Worm (Caenorhabditis elegans) whole organism, early embryonic: Measurements from ENCODE around the gene ZC204.13.

Experiments used
- B0310.2 ChIP-seq: sonication (generic microtip); optimal IDR thresholded peaks from 2 replicates; lab custom pipeline; 2016; ENCODE audit warnings: mild to moderate bottlenecking, missing genetic modification characterization, missing compliant biosample characterization
- F13C5.2 ChIP-seq: sonication (generic microtip); optimal IDR thresholded peaks from 2 replicates; lab custom pipeline; 2017; ENCODE audit warnings: mild to moderate bottlenecking, missing genetic modification characterization, inconsistent platforms, missing compliant biosample characterization
- aly-1 ChIP-seq: sonication (generic microtip); optimal IDR thresholded peaks from 2 replicates; lab custom pipeline; 2016; ENCODE audit warnings: missing genetic modification characterization, missing compliant biosample characterization
- ama-1 ChIP-seq: fragments of 150-350 bp; optimal IDR thresholded peaks from 2 replicates; lab custom pipeline; 2014
- ceh-13 ChIP-seq: fragments of 200-800 bp; sonication (Bioruptor generic); optimal IDR thresholded peaks from 2 replicates; lab custom pipeline; 2018; ENCODE audit warnings: mild to moderate bottlenecking, missing genetic modification characterization, missing compliant biosample characterization
- ceh-36 ChIP-seq: sonication (generic microtip); optimal IDR thresholded peaks from 2 replicates; lab custom pipeline; 2016; ENCODE audit warnings: missing genetic modification characterization, inconsistent platforms, missing compliant biosample characterization
- ets-7 ChIP-seq: sonication (generic microtip); optimal IDR thresholded peaks from 2 replicates; lab custom pipeline; 2016; ENCODE audit warnings: missing genotype, missing genetic modification characterization, missing compliant biosample characterization
- flt-1 ChIP-seq: fragments of 200-800 bp; sonication (Bioruptor generic); IDR thresholded peaks from 2 replicates; pipeline ENCODE4 v1.3.6; 2022; ENCODE audit warnings: missing genetic modification characterization, missing compliant biosample characterization
- hmbx-1 ChIP-seq: sonication (generic microtip); optimal IDR thresholded peaks from 2 replicates; lab custom pipeline; 2016; ENCODE audit warnings: mild to moderate bottlenecking, missing genetic modification characterization, missing compliant biosample characterization
- hmg-4 ChIP-seq: fragments of 200-800 bp; sonication (Bioruptor generic); optimal IDR thresholded peaks from 2 replicates; lab custom pipeline; 2018; ENCODE audit warnings: mild to moderate bottlenecking, missing genetic modification characterization, missing compliant biosample characterization
- hnd-1 ChIP-seq: sonication (generic microtip); optimal IDR thresholded peaks from 2 replicates; lab custom pipeline; 2016; ENCODE audit warnings: missing genetic modification characterization, missing compliant biosample characterization
- pes-1 ChIP-seq: fragments of 200-800 bp; sonication (Bioruptor generic); IDR thresholded peaks from 2 replicates; pipeline ENCODE4 v1.3.6; 2022; ENCODE audit warnings: missing genetic modification reagents, missing genetic modification characterization, missing compliant biosample characterization
- scrt-1 ChIP-seq: fragments of 200-800 bp; sonication (Bioruptor generic); IDR thresholded peaks from 2 replicates; pipeline ENCODE4 v1.3.6; 2022; ENCODE audit warnings: missing genetic modification characterization, missing compliant biosample characterization
- sea-1 ChIP-seq: fragments of 200-800 bp; sonication (Bioruptor generic); conservative IDR thresholded peaks from 2 replicates; pipeline ENCODE4 v1.3.6; 2022; ENCODE audit warnings: missing genetic modification characterization, missing compliant biosample characterization
- tbx-11 ChIP-seq: fragments of 200-800 bp; sonication (Bioruptor generic); IDR thresholded peaks from 2 replicates; pipeline ENCODE4 v1.3.6; 2022; ENCODE audit warnings: missing genetic modification characterization, missing compliant biosample characterization
- tbx-37 ChIP-seq: fragments of 200-800 bp; sonication (Bioruptor generic); conservative IDR thresholded peaks from 2 replicates; pipeline ENCODE4 v1.3.6; 2022; ENCODE audit warnings: missing genetic modification reagents, missing genetic modification characterization, missing compliant biosample characterization
- tra-4 ChIP-seq: sonication (generic microtip); optimal IDR thresholded peaks from 2 replicates; lab custom pipeline; 2017; ENCODE audit warnings: missing genetic modification characterization, missing compliant biosample characterization

The ZC204.13 gene

ce11 chrII:1688813-1689212 is 28.0 kb upstream of the ZC204.13 start, which contains the start of the genes fbxb-18 and fbxb-19:
Gene fbxb-18 (minus strand): TSS chrII:1688913.
Gene fbxb-19 (minus strand): TSS chrII:1689181.
- TF ChIP-seq sea-1, result no peak
- no peak for TF ChIP-seq ets-7
- no peak for TF ChIP-seq scrt-1
- TF ChIP-seq pes-1, result no peak
- no peak for TF ChIP-seq hnd-1 (tag; lab: Kevin White, UChicago)
- no peak for TF ChIP-seq ceh-13 (GFP tag; lab: Kevin White, UChicago)
- no peak for TF ChIP-seq F13C5.2
- TF ChIP-seq tbx-11, result no peak
- no peak for TF ChIP-seq aly-1 (tag; lab: Kevin White, UChicago)
- no peak for TF ChIP-seq tbx-37
- no peak for TF ChIP-seq ama-1 (lab: Kevin White, UChicago)

- TF ChIP-seq tbx-37 (no peak), tra-4 (tag; lab: Kevin White, UChicago) (no peak), tbx-11 (no peak), hmbx-1 (tag; lab: Kevin White, UChicago) (no peak), sea-1 (no peak), hmg-4 (GFP tag; lab: Kevin White, UChicago) (no peak), flt-1 (GFP tag; lab: Robert Waterston, UW) (no peak), aly-1 (tag; lab: Kevin White, UChicago) (no peak), ama-1 (lab: Kevin White, UChicago) (no peak), pes-1 (no peak), hnd-1 (tag; lab: Kevin White, UChicago) (no peak), F13C5.2 (no peak), ceh-13 (GFP tag; lab: Kevin White, UChicago) (no peak), B0310.2 (no peak), ceh-36 (no peak), ets-7 (no peak), scrt-1 (no peak)
Measured at ce11 chrII:1683742-1684141, 23.0 kb upstream of the ZC204.13 start, which contains the start of gene fbxb-25. Gene fbxb-25 (plus strand): TSS chrII:1684042.

ce11 chrII:1682218-1682617 is 21.4 kb upstream of the ZC204.13 start, which contains the start of gene fbxb-26:
Gene fbxb-26 (plus strand): TSS chrII:1682518.
- TF ChIP-seq tbx-11 (no peak), aly-1 (tag; lab: Kevin White, UChicago) (no peak), ceh-13 (GFP tag; lab: Kevin White, UChicago) (no peak), tra-4 (tag; lab: Kevin White, UChicago) (no peak)

- TF ChIP-seq flt-1 (GFP tag; lab: Robert Waterston, UW) (no peak), ama-1 (lab: Kevin White, UChicago) (no peak), hnd-1 (tag; lab: Kevin White, UChicago) (no peak)
Measured at ce11 chrII:1679081-1679480, 18.3 kb upstream of the ZC204.13 start, which contains the start of gene irld-36. Gene irld-36 (plus strand): TSS chrII:1679381.

ce11 chrII:1676088-1676487 is 15.3 kb upstream of the ZC204.13 start, which contains the start of gene fbxb-17:
Gene fbxb-17 (plus strand): TSS chrII:1676388.
- no peak for TF ChIP-seq F13C5.2
- no peak for TF ChIP-seq hmbx-1 (tag; lab: Kevin White, UChicago)
- no peak for TF ChIP-seq ceh-13 (GFP tag; lab: Kevin White, UChicago)
- TF ChIP-seq pes-1, result no peak
- no peak for TF ChIP-seq ceh-36
- no peak for TF ChIP-seq tbx-11
- TF ChIP-seq scrt-1, result no peak
- no peak for TF ChIP-seq B0310.2
- no peak for TF ChIP-seq hmg-4 (GFP tag; lab: Kevin White, UChicago)
- no peak for TF ChIP-seq tra-4 (tag; lab: Kevin White, UChicago)
- no peak for TF ChIP-seq ama-1 (lab: Kevin White, UChicago)
- no peak for TF ChIP-seq sea-1
- no peak for TF ChIP-seq tbx-37
- no peak for TF ChIP-seq hnd-1 (tag; lab: Kevin White, UChicago)
- no peak for TF ChIP-seq aly-1 (tag; lab: Kevin White, UChicago)
- no peak for TF ChIP-seq ets-7
- TF ChIP-seq flt-1 (GFP tag; lab: Robert Waterston, UW), result no peak

ce11 chrII:1672673-1673072 is 11.9 kb upstream of the ZC204.13 start:
- TF ChIP-seq tbx-37 (no peak), ceh-36 (no peak), B0310.2 (no peak)

ce11 chrII:1670985-1671384 is 10.2 kb upstream of the ZC204.13 start:
- TF ChIP-seq ama-1 (lab: Kevin White, UChicago) (no peak), hmg-4 (GFP tag; lab: Kevin White, UChicago) (no peak), scrt-1 (no peak), ceh-36 (no peak), flt-1 (GFP tag; lab: Robert Waterston, UW) (no peak), pes-1 (no peak), ceh-13 (GFP tag; lab: Kevin White, UChicago) (no peak), aly-1 (tag; lab: Kevin White, UChicago) (no peak), B0310.2 (no peak), F13C5.2 (no peak), hnd-1 (tag; lab: Kevin White, UChicago) (no peak), tra-4 (tag; lab: Kevin White, UChicago) (no peak), tbx-37 (no peak), sea-1 (no peak)

ce11 chrII:1670260-1670879 is 9.6 kb upstream of the ZC204.13 start, which contains the start of gene nhx-6:
Gene nhx-6 (plus strand): TSS chrII:1670829.
- TF ChIP-seq ceh-13 (GFP tag; lab: Kevin White, UChicago) (no peak), scrt-1 (no peak), hmbx-1 (tag; lab: Kevin White, UChicago) (no peak), ceh-36 (no peak), pes-1 (no peak), F13C5.2 (no peak), B0310.2 (no peak), aly-1 (tag; lab: Kevin White, UChicago) (no peak), tra-4 (tag; lab: Kevin White, UChicago) (no peak), ama-1 (lab: Kevin White, UChicago) (no peak), hmg-4 (GFP tag; lab: Kevin White, UChicago) (no peak), flt-1 (GFP tag; lab: Robert Waterston, UW) (no peak), tbx-11 (no peak), hnd-1 (tag; lab: Kevin White, UChicago) (no peak)
